Worm (Caenorhabditis elegans) whole organism, early embryonic: ENCODE results near the gene Y42A5A.5.

ENCODE experiments used
- ama-1 ChIP-seq: fragments of 150-350 bp; optimal IDR thresholded peaks from 2 replicates; lab custom pipeline; 2014
- ceh-13 ChIP-seq: fragments of 200-800 bp; sonication (Bioruptor generic); optimal IDR thresholded peaks from 2 replicates; lab custom pipeline; 2018; ENCODE audit warnings: mild to moderate bottlenecking, missing genetic modification characterization, missing compliant biosample characterization
- ceh-36 ChIP-seq: sonication (generic microtip); optimal IDR thresholded peaks from 2 replicates; lab custom pipeline; 2016; ENCODE audit warnings: missing genetic modification characterization, inconsistent platforms, missing compliant biosample characterization
- ets-7 ChIP-seq: sonication (generic microtip); optimal IDR thresholded peaks from 2 replicates; lab custom pipeline; 2016; ENCODE audit warnings: missing genotype, missing genetic modification characterization, missing compliant biosample characterization
- flt-1 ChIP-seq: fragments of 200-800 bp; sonication (Bioruptor generic); IDR thresholded peaks from 2 replicates; pipeline ENCODE4 v1.3.6; 2022; ENCODE audit warnings: missing genetic modification characterization, missing compliant biosample characterization
- hmbx-1 ChIP-seq: sonication (generic microtip); optimal IDR thresholded peaks from 2 replicates; lab custom pipeline; 2016; ENCODE audit warnings: mild to moderate bottlenecking, missing genetic modification characterization, missing compliant biosample characterization
- hmg-4 ChIP-seq: fragments of 200-800 bp; sonication (Bioruptor generic); optimal IDR thresholded peaks from 2 replicates; lab custom pipeline; 2018; ENCODE audit warnings: mild to moderate bottlenecking, missing genetic modification characterization, missing compliant biosample characterization
- hnd-1 ChIP-seq: sonication (generic microtip); optimal IDR thresholded peaks from 2 replicates; lab custom pipeline; 2016; ENCODE audit warnings: missing genetic modification characterization, missing compliant biosample characterization
- tbx-37 ChIP-seq: fragments of 200-800 bp; sonication (Bioruptor generic); conservative IDR thresholded peaks from 2 replicates; pipeline ENCODE4 v1.3.6; 2022; ENCODE audit warnings: missing genetic modification reagents, missing genetic modification characterization, missing compliant biosample characterization

- TF ChIP-seq hnd-1 (tag; lab: Kevin White, UChicago) = no peak
- no peak for TF ChIP-seq ama-1 (lab: Kevin White, UChicago)
- TF ChIP-seq ets-7 (tag; lab: Kevin White, UChicago) = no peak
- TF ChIP-seq ceh-13 = no peak
- no peak for TF ChIP-seq flt-1 (GFP tag; lab: Robert Waterston, UW)
- no peak for TF ChIP-seq hmbx-1
- no peak for TF ChIP-seq ceh-36 (tag; lab: Kevin White, UChicago)
- TF ChIP-seq hmg-4 (GFP tag; lab: Kevin White, UChicago) = no peak
- no peak for TF ChIP-seq tbx-37 (GFP tag; lab: Robert Waterston, UW)
These were observed 36.2 kb downstream of the Y42A5A.5 start for ce11 chrV:11073354-11073753.
